Worm (Caenorhabditis elegans): ENCODE data around the gene ZK673.4.
"Not testable (repeated sequence)": the region's sequence is repeated elsewhere in the genome, so short reads cannot be mapped to it uniquely, and the experiment has no call there.

The ZK673.4 gene

ce11 chrII:10481824-10482556, 29.3 kb downstream of the ZK673.4 start, which contains the start of the genes clec-60 and ZK666.11:
Gene clec-60 (minus strand): TSS chrII:10481874.
Gene ZK666.11 (plus strand): TSS chrII:10482522.
- TF ChIP-seq ztf-23 (GFP tag; IDR thresholded peaks at IDR 0.05), result no peak
- no peak for TF ChIP-seq T22C8.4 (GFP tag; IDR thresholded peaks at IDR 0.05)
- no peak for TF ChIP-seq ztf-29 (GFP tag; IDR thresholded peaks at IDR 0.05)
- no peak for TF ChIP-seq klf-2 (GFP tag; conservative IDR thresholded peaks at IDR 0.05)
- no peak for TF ChIP-seq tab-1 (GFP tag; IDR thresholded peaks at IDR 0.05)
- no peak for TF ChIP-seq cog-1 (tag; optimal IDR thresholded peaks at IDR 0.05)
- TF ChIP-seq med-1 (GFP tag; optimal IDR thresholded peaks at IDR 0.05; ENCODE audit: insufficient read depth), result no peak
- TF ChIP-seq flt-1 (GFP tag; IDR thresholded peaks at IDR 0.05), result no peak
- TF ChIP-seq ref-1 (GFP tag; conservative IDR thresholded peaks at IDR 0.05), result no peak

DNA sequence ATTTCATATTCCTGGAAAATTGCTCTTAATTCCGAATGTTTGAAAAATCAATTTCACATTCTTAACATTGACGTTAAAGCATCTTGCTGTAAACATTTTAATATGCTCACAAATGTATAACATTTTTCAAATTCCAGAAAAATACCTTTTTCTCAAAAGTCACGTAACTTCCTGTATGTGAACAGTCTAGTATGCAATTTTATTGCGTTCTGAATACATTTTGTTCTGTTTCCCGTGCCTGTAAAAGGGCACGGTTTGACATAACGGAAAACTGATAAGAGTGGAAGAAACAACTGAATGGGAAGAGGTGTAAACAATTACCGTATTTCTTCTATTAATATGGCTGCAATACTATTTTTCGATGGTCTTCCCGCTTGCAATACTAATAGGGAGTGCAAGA, 30.2 kb downstream of the ZK673.4 start:
- TF ChIP-seq ztf-23 (GFP tag; IDR thresholded peaks at IDR 0.05), result no peak
- TF ChIP-seq tab-1 (GFP tag; IDR thresholded peaks at IDR 0.05), result no peak
- no peak for TF ChIP-seq ztf-29 (GFP tag; IDR thresholded peaks at IDR 0.05)
- no peak for TF ChIP-seq flt-1 (GFP tag; IDR thresholded peaks at IDR 0.05)
- no peak for TF ChIP-seq T22C8.4 (GFP tag; IDR thresholded peaks at IDR 0.05)
- TF ChIP-seq med-1 (GFP tag; optimal IDR thresholded peaks at IDR 0.05; ENCODE audit: insufficient read depth), result no peak
- TF ChIP-seq cog-1 (tag; optimal IDR thresholded peaks at IDR 0.05), result no peak
- TF ChIP-seq ref-1 (GFP tag; conservative IDR thresholded peaks at IDR 0.05), result no peak

DNA sequence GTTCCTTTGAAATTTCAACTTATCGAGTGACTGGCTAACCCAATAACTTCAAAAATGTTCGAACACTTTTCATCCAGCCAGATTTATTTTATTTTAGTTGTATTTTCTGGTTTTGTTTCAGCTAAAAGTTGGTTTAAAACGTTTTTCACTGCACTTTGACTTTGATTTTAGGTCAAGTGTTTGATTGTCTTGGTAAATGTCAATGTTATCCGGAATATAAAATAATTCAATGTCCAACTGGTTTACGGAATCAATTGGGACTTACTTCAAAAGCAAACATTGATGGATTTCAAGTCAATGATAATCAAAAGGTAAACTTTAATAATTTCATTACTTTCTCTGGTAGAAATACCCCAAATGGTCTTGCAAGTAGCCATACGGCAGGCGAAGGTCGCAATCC, 31.1 kb downstream of the ZK673.4 start:
- TF ChIP-seq klf-2 (GFP tag; conservative IDR thresholded peaks at IDR 0.05) (no peak), ztf-23 (GFP tag; IDR thresholded peaks at IDR 0.05) (no peak), flt-1 (GFP tag; IDR thresholded peaks at IDR 0.05) (no peak), med-1 (GFP tag; optimal IDR thresholded peaks at IDR 0.05; ENCODE audit: insufficient read depth) (no peak), T22C8.4 (GFP tag; IDR thresholded peaks at IDR 0.05) (no peak), cog-1 (tag; optimal IDR thresholded peaks at IDR 0.05) (no peak), ztf-29 (GFP tag; IDR thresholded peaks at IDR 0.05) (no peak), tab-1 (GFP tag; IDR thresholded peaks at IDR 0.05) (no peak), ref-1 (GFP tag; conservative IDR thresholded peaks at IDR 0.05) (no peak)

DNA sequence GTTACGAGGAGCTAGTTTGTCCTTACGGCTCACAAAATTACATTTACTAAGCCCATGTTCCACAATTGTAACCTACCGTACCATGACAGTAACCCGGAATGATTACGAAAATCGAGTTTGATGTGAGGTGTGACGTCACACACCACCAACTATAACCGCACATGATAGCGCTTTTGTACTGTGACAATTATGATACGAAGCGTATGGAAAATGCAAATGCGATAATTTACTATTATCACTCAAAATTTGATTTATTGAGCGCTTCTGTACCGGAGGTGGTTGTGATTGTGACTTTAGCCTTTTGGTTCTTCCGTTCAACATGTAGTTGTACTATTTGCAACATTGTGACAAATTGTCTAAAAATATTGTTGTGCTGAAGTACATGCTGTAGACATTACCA, 32.9 kb downstream of the ZK673.4 start:
- TF ChIP-seq T22C8.4 (GFP tag; IDR thresholded peaks at IDR 0.05) (no peak), ztf-23 (GFP tag; IDR thresholded peaks at IDR 0.05) (no peak), flt-1 (GFP tag; IDR thresholded peaks at IDR 0.05) (no peak), klf-2 (GFP tag; conservative IDR thresholded peaks at IDR 0.05) (no peak), ztf-29 (GFP tag; IDR thresholded peaks at IDR 0.05) (no peak)

ce11 chrII:10486738-10487137, 34.0 kb downstream of the ZK673.4 start, which contains the start of gene ZK666.15:
Gene ZK666.15 (plus strand): TSS chrII:10487038.
- TF ChIP-seq ref-1 (GFP tag; conservative IDR thresholded peaks at IDR 0.05) (no peak), med-1 (GFP tag; optimal IDR thresholded peaks at IDR 0.05; ENCODE audit: insufficient read depth) (no peak), ztf-23 (GFP tag; IDR thresholded peaks at IDR 0.05) (no peak), flt-1 (GFP tag; IDR thresholded peaks at IDR 0.05) (no peak), cog-1 (tag; optimal IDR thresholded peaks at IDR 0.05) (no peak), T22C8.4 (GFP tag; IDR thresholded peaks at IDR 0.05) (no peak), ztf-29 (GFP tag; IDR thresholded peaks at IDR 0.05) (no peak), klf-2 (GFP tag; conservative IDR thresholded peaks at IDR 0.05) (no peak), tab-1 (GFP tag; IDR thresholded peaks at IDR 0.05) (no peak)

DNA sequence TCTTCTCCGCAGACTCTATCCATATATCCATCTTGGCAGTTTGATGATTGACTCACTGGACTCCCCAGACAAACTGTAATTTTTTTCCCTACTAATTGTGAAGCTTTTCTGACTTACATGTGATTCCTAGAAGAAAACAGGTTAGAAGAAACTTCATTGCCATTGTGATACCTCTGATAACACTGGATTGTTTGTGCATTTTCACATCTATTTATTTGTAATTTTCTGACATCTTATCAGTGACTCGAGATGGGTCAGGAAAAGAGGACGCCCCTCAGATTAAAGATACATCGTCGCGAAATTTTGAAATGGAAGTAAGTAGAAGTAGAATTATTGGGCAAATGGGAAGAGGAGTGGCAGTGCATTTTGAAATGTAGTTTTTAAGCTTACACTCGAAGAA, 37.6 kb downstream of the ZK673.4 start, which contains the start of gene clec-61:
Gene clec-61 (minus strand): TSS at position 209 of the 400 bp plus-strand sequence.
- no peak for TF ChIP-seq flt-1 (GFP tag; IDR thresholded peaks at IDR 0.05)
- TF ChIP-seq med-1 (GFP tag; optimal IDR thresholded peaks at IDR 0.05; ENCODE audit: insufficient read depth), result no peak
- TF ChIP-seq tab-1 (GFP tag; IDR thresholded peaks at IDR 0.05), result no peak
- TF ChIP-seq ztf-29 (GFP tag; IDR thresholded peaks at IDR 0.05), result no peak
- no peak for TF ChIP-seq T22C8.4 (GFP tag; IDR thresholded peaks at IDR 0.05)
- no peak for TF ChIP-seq cog-1 (tag; optimal IDR thresholded peaks at IDR 0.05)
- no peak for TF ChIP-seq ztf-23 (GFP tag; IDR thresholded peaks at IDR 0.05)
- TF ChIP-seq ref-1 (GFP tag; conservative IDR thresholded peaks at IDR 0.05), result no peak
- no peak for TF ChIP-seq klf-2 (GFP tag; conservative IDR thresholded peaks at IDR 0.05)

- TF ChIP-seq ref-1 (GFP tag; conservative IDR thresholded peaks at IDR 0.05); tab-1 (GFP tag; IDR thresholded peaks at IDR 0.05); ztf-29 (GFP tag; IDR thresholded peaks at IDR 0.05): not testable (repeated sequence)
Observed at ce11 chrII:10493034-10493433, 40.3 kb downstream of the ZK673.4 start, which contains the start of gene ZK666.8. Gene ZK666.8 (minus strand): TSS chrII:10493134.

- TF ChIP-seq flt-1 (GFP tag; IDR thresholded peaks at IDR 0.05) (no peak), klf-2 (GFP tag; conservative IDR thresholded peaks at IDR 0.05) (no peak), med-1 (GFP tag; optimal IDR thresholded peaks at IDR 0.05; ENCODE audit: insufficient read depth) (no peak), cog-1 (tag; optimal IDR thresholded peaks at IDR 0.05) (no peak), ztf-23 (GFP tag; IDR thresholded peaks at IDR 0.05) (no peak), ref-1 (GFP tag; conservative IDR thresholded peaks at IDR 0.05) (no peak), tab-1 (GFP tag; IDR thresholded peaks at IDR 0.05) (no peak), T22C8.4 (GFP tag; IDR thresholded peaks at IDR 0.05) (no peak), ztf-29 (GFP tag; IDR thresholded peaks at IDR 0.05) (no peak)
Observed at ce11 chrII:10494467-10494866, 41.7 kb downstream of the ZK673.4 start, which contains the start of gene ZK666.14. Gene ZK666.14 (plus strand): TSS chrII:10494767.

DNA sequence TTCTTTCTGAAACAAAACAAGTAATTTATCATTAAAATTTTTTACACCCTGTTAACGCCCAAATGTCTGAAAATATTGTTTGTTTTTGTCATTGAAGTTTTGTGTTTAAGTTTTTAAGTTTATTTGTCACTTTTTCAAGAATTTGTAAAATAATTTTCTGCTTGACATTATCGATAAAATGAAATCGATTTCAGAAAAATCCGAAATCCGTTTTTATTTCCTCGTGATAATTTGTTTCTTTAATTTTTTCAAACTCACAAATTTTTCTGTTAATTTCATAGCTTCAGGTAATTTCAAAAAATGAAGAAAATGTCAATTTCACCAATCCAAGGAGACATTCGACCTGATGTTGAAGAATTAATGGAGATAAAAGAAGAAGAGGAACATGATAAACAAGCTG, 43.2 kb downstream of the ZK673.4 start, which contains the start of gene ZK666.12:
Gene ZK666.12 (plus strand): TSS at position 301 of the 400 bp plus-strand sequence.
- TF ChIP-seq T22C8.4 (GFP tag; IDR thresholded peaks at IDR 0.05) (no peak), ztf-23 (GFP tag; IDR thresholded peaks at IDR 0.05) (no peak), cog-1 (tag; optimal IDR thresholded peaks at IDR 0.05) (no peak), tab-1 (GFP tag; IDR thresholded peaks at IDR 0.05) (no peak)

ce11 chrII:10500674-10501073, 48.0 kb downstream of the ZK673.4 start:
- no peak for TF ChIP-seq med-1 (GFP tag; optimal IDR thresholded peaks at IDR 0.05; ENCODE audit: insufficient read depth)
- TF ChIP-seq ztf-23 (GFP tag; IDR thresholded peaks at IDR 0.05), result no peak
- TF ChIP-seq flt-1 (GFP tag; IDR thresholded peaks at IDR 0.05), result no peak
- TF ChIP-seq cog-1 (tag; optimal IDR thresholded peaks at IDR 0.05), result no peak
- no peak for TF ChIP-seq ztf-29 (GFP tag; IDR thresholded peaks at IDR 0.05)
- no peak for TF ChIP-seq klf-2 (GFP tag; conservative IDR thresholded peaks at IDR 0.05)
- TF ChIP-seq tab-1 (GFP tag; IDR thresholded peaks at IDR 0.05), result no peak
- no peak for TF ChIP-seq T22C8.4 (GFP tag; IDR thresholded peaks at IDR 0.05)
- no peak for TF ChIP-seq ref-1 (GFP tag; conservative IDR thresholded peaks at IDR 0.05)

Data from whole organism, midembryonic.